Fruit fly (Drosophila melanogaster) whole organism, prepupa: ENCODE results near the gene CG3008.

Source experiments
- CG10631 ChIP-seq: fragments of 200-800 bp; sonication (Bioruptor generic); optimal IDR thresholded peaks from 2 replicates; lab custom pipeline; 2016; ENCODE audit warnings: missing biosample characterization, missing genetic modification characterization
- CG10669 ChIP-seq: fragments of 200-800 bp; sonication (Bioruptor generic); optimal IDR thresholded peaks from 3 replicates; lab custom pipeline; 2018; ENCODE audit warnings: missing biosample characterization, mild to moderate bottlenecking, missing genetic modification characterization, moderate library complexity
- CG11294 ChIP-seq: fragments of 200-800 bp; sonication (Bioruptor generic); IDR thresholded peaks from 2 replicates; pipeline ENCODE4 v1.3.6; 2022; ENCODE audit warnings: missing biosample characterization, missing genetic modification characterization
- CG11762 ChIP-seq: fragments of 200-800 bp; sonication (Bioruptor generic); optimal IDR thresholded peaks from 3 replicates; lab custom pipeline; 2016; ENCODE audit warnings: missing biosample characterization, missing genetic modification characterization; ENCODE audit not compliant: insufficient read depth
- CG15336 ChIP-seq: fragments of 200-800 bp; sonication (Bioruptor generic); IDR thresholded peaks from 2 replicates; pipeline ENCODE4 v1.3.6; 2022; ENCODE audit warnings: missing biosample characterization, missing genetic modification characterization
- CG16779 ChIP-seq: fragments of 200-800 bp; sonication (Bioruptor generic); optimal IDR thresholded peaks from 3 replicates; lab custom pipeline; 2017; ENCODE audit warnings: missing biosample characterization, mild to moderate bottlenecking, missing genetic modification characterization
- CG3032 ChIP-seq: fragments of 200-800 bp; optimal IDR thresholded peaks from 2 replicates; lab custom pipeline; 2019; ENCODE audit warnings: missing biosample characterization, mild to moderate bottlenecking, missing genetic modification characterization, moderate library complexity
- CG32006 ChIP-seq: fragments of 200-800 bp; sonication (Bioruptor generic); optimal IDR thresholded peaks from 3 replicates; lab custom pipeline; 2017; ENCODE audit warnings: missing biosample characterization, mild to moderate bottlenecking, missing genetic modification characterization
- CG3919 ChIP-seq: fragments of 200-800 bp; sonication (Bioruptor generic); optimal IDR thresholded peaks from 3 replicates; lab custom pipeline; 2016; ENCODE audit warnings: missing biosample characterization, missing genetic modification characterization
- CG4318 ChIP-seq: fragments of 200-800 bp; sonication (Bioruptor generic); optimal IDR thresholded peaks from 3 replicates; lab custom pipeline; 2017; ENCODE audit warnings: missing biosample characterization, mild to moderate bottlenecking, missing genetic modification characterization
- CG6808 ChIP-seq: fragments of 200-800 bp; sonication (Bioruptor generic); optimal IDR thresholded peaks from 3 replicates; lab custom pipeline; 2017; ENCODE audit warnings: missing biosample characterization, missing genetic modification characterization, mild to moderate bottlenecking, moderate library complexity, missing genetic modification reagents
- CG6854 ChIP-seq: fragments of 200-800 bp; sonication (Bioruptor generic); optimal IDR thresholded peaks from 2 replicates; lab custom pipeline; 2017; ENCODE audit warnings: missing biosample characterization, mild to moderate bottlenecking, missing genetic modification characterization
- CG7368 ChIP-seq: fragments of 200-800 bp; sonication (Bioruptor generic); optimal IDR thresholded peaks from 3 replicates; lab custom pipeline; 2016; ENCODE audit warnings: missing biosample characterization, missing genetic modification characterization
- CG8119 ChIP-seq: fragments of 200-800 bp; sonication (Bioruptor generic); IDR thresholded peaks from 3 replicates; pipeline ENCODE4 v1.3.6; 2022; ENCODE audit warnings: missing biosample characterization, missing genetic modification characterization
- CG8319 ChIP-seq: fragments of 200-800 bp; sonication (Bioruptor generic); optimal IDR thresholded peaks from 3 replicates; lab custom pipeline; 2016; ENCODE audit warnings: missing biosample characterization, missing genetic modification characterization
- CG8632 ChIP-seq: fragments of 200-800 bp; sonication (Bioruptor generic); optimal IDR thresholded peaks from 3 replicates; lab custom pipeline; 2016; ENCODE audit warnings: missing biosample characterization, missing genetic modification characterization
- CG9139 ChIP-seq: fragments of 200-800 bp; sonication (Bioruptor generic); optimal IDR thresholded peaks from 3 replicates; lab custom pipeline; 2017; ENCODE audit warnings: missing biosample characterization, mild to moderate bottlenecking, missing genetic modification characterization
- Eip75B ChIP-seq: fragments of 200-800 bp; sonication (Bioruptor generic); optimal IDR thresholded peaks from 3 replicates; lab custom pipeline; 2016; ENCODE audit warnings: missing biosample characterization, missing genetic modification characterization
- Eip93F ChIP-seq: fragments of 200-800 bp; sonication (Bioruptor generic); optimal IDR thresholded peaks from 2 replicates; lab custom pipeline; 2016; ENCODE audit warnings: missing biosample characterization, mild to moderate bottlenecking, missing genetic modification characterization
- Ets21C ChIP-seq: fragments of 200-800 bp; sonication (Bioruptor generic); optimal IDR thresholded peaks from 3 replicates; lab custom pipeline; 2016; ENCODE audit warnings: missing biosample characterization, missing genetic modification characterization
- Gug ChIP-seq: fragments of 200-800 bp; sonication (Bioruptor generic); IDR thresholded peaks from 2 replicates; pipeline ENCODE4 v1.3.6; 2022; ENCODE audit warnings: missing biosample characterization, missing genetic modification characterization
- Hr38 ChIP-seq: sonication (Bioruptor generic); optimal IDR thresholded peaks from 2 replicates; lab custom pipeline; 2016; ENCODE audit warnings: missing biosample characterization, missing genetic modification characterization
- Hr39 ChIP-seq: fragments of 200-800 bp; sonication (Bioruptor generic); optimal IDR thresholded peaks from 2 replicates; lab custom pipeline; 2016; ENCODE audit warnings: missing biosample characterization, missing genetic modification characterization
- Hr4 ChIP-seq: fragments of 200-800 bp; sonication (Bioruptor generic); optimal IDR thresholded peaks from 3 replicates; lab custom pipeline; 2016; ENCODE audit warnings: missing biosample characterization, missing genetic modification characterization
- Met ChIP-seq: fragments of 200-800 bp; sonication (Bioruptor generic); optimal IDR thresholded peaks from 3 replicates; lab custom pipeline; 2016; ENCODE audit warnings: missing biosample characterization, missing genetic modification characterization
- OdsH ChIP-seq: fragments of 200-800 bp; sonication (Bioruptor generic); optimal IDR thresholded peaks from 3 replicates; lab custom pipeline; 2016; ENCODE audit warnings: missing biosample characterization, missing genetic modification characterization
- Smox ChIP-seq: fragments of 200-800 bp; sonication (Bioruptor generic); optimal IDR thresholded peaks from 3 replicates; lab custom pipeline; 2016; ENCODE audit warnings: missing biosample characterization, missing genetic modification characterization
- Sox102F ChIP-seq: fragments of 200-800 bp; sonication (Bioruptor generic); optimal IDR thresholded peaks from 2 replicates; lab custom pipeline; 2016; ENCODE audit warnings: missing biosample characterization, mild to moderate bottlenecking, missing genetic modification characterization
- Sox14 ChIP-seq: fragments of 200-800 bp; sonication (Bioruptor generic); optimal IDR thresholded peaks from 3 replicates; lab custom pipeline; 2016; ENCODE audit warnings: missing biosample characterization, missing genetic modification characterization
- Sox15 ChIP-seq: fragments of 200-800 bp; sonication (Bioruptor generic); optimal IDR thresholded peaks from 3 replicates; lab custom pipeline; 2016; ENCODE audit warnings: missing biosample characterization, missing genetic modification characterization
- achi ChIP-seq: fragments of 200-800 bp; sonication (Bioruptor generic); optimal IDR thresholded peaks from 3 replicates; lab custom pipeline; 2016; ENCODE audit warnings: missing biosample characterization, missing genetic modification characterization
- acj6 ChIP-seq: fragments of 200-800 bp; sonication (Bioruptor generic); optimal IDR thresholded peaks from 3 replicates; lab custom pipeline; 2016; ENCODE audit warnings: missing biosample characterization, missing genetic modification characterization
- dac ChIP-seq: fragments of 200-800 bp; sonication (Bioruptor generic); optimal IDR thresholded peaks from 2 replicates; lab custom pipeline; 2017; ENCODE audit warnings: missing biosample characterization, mild to moderate bottlenecking, missing genetic modification characterization
- dsx ChIP-seq: fragments of 200-800 bp; optimal IDR thresholded peaks from 3 replicates; lab custom pipeline; 2019; ENCODE audit warnings: missing biosample characterization, mild to moderate bottlenecking, missing genetic modification characterization, moderate library complexity; ENCODE audit not compliant: poor library complexity, severe bottlenecking
- eg ChIP-seq: fragments of 200-800 bp; sonication (Bioruptor generic); IDR thresholded peaks from 3 replicates; pipeline ENCODE4 v1.3.6; 2022; ENCODE audit warnings: missing biosample characterization, missing genetic modification characterization
- esn ChIP-seq: fragments of 200-800 bp; sonication (Bioruptor generic); optimal IDR thresholded peaks from 2 replicates; lab custom pipeline; 2016; ENCODE audit warnings: missing biosample characterization, mild to moderate bottlenecking, missing genetic modification characterization, moderate library complexity
- fd59A ChIP-seq: fragments of 200-800 bp; sonication (Bioruptor generic); optimal IDR thresholded peaks from 2 replicates; lab custom pipeline; 2017; ENCODE audit warnings: missing biosample characterization, mild to moderate bottlenecking, missing genetic modification characterization, missing genetic modification reagents
- fd85E ChIP-seq: fragments of 200-800 bp; sonication (Bioruptor generic); optimal IDR thresholded peaks from 3 replicates; lab custom pipeline; 2016; ENCODE audit warnings: missing biosample characterization, missing genetic modification characterization
- fkh ChIP-seq: fragments of 200-800 bp; sonication (Bioruptor generic); optimal IDR thresholded peaks from 3 replicates; lab custom pipeline; 2017; ENCODE audit warnings: missing biosample characterization, mild to moderate bottlenecking, missing genetic modification characterization, moderate library complexity
- lz ChIP-seq: fragments of 200-800 bp; sonication (Bioruptor generic); optimal IDR thresholded peaks from 3 replicates; lab custom pipeline; 2016; ENCODE audit warnings: missing biosample characterization, missing genetic modification characterization
- net ChIP-seq: fragments of 200-800 bp; sonication (Bioruptor generic); optimal IDR thresholded peaks from 3 replicates; lab custom pipeline; 2016; ENCODE audit warnings: missing biosample characterization, missing genetic modification characterization
- pdm3 ChIP-seq: fragments of 200-800 bp; sonication (Bioruptor generic); optimal IDR thresholded peaks from 3 replicates; lab custom pipeline; 2016; ENCODE audit warnings: missing biosample characterization, missing genetic modification characterization
- spab ChIP-seq: fragments of 200-800 bp; sonication (Bioruptor generic); optimal IDR thresholded peaks from 2 replicates; lab custom pipeline; 2017; ENCODE audit warnings: missing biosample characterization, mild to moderate bottlenecking, missing genetic modification characterization, missing genetic modification reagents
- svp ChIP-seq: fragments of 200-800 bp; sonication (Bioruptor generic); peaks from one replicate; lab custom pipeline; 2016; ENCODE audit warnings: missing biosample characterization, missing genetic modification characterization
- topi ChIP-seq: fragments of 200-800 bp; sonication (Bioruptor generic); optimal IDR thresholded peaks from 3 replicates; lab custom pipeline; 2016; ENCODE audit warnings: missing biosample characterization, missing genetic modification characterization
- vri ChIP-seq: fragments of 200-800 bp; sonication (Bioruptor generic); optimal IDR thresholded peaks from 3 replicates; lab custom pipeline; 2016; ENCODE audit warnings: missing biosample characterization, mild to moderate bottlenecking, missing genetic modification characterization

CG3008 gene

dm6 chr2L:4887382-4888219, 4.5 kb downstream of the CG3008 start (continued):
- peak; percentile 89 for TF ChIP-seq CG9139 (GFP tag; lab: Kevin White, UChicago)
- TF ChIP-seq Hr38 (GFP tag; lab: Kevin White, UChicago), result no peak
- TF ChIP-seq Gug (GFP tag; lab: Robert Waterston, UW), result peak; percentile 94
- TF ChIP-seq CG11762 (GFP tag; lab: Kevin White, UChicago), result peak; percentile 92
- peak; percentile 80 for TF ChIP-seq Ets21C
- TF ChIP-seq acj6 (GFP tag; lab: Kevin White, UChicago), result peak; percentile 94
- peak; percentile 83 for TF ChIP-seq dac (GFP tag; lab: Kevin White, UChicago)
- TF ChIP-seq dsx (GFP tag; lab: Kevin White, UChicago), result peak; percentile 95
- peak; percentile 86 for TF ChIP-seq Sox15 (GFP tag; lab: Kevin White, UChicago)
- peak; percentile 89 for TF ChIP-seq CG8632 (GFP tag; lab: Kevin White, UChicago)
- TF ChIP-seq CG7368 (GFP tag; lab: Kevin White, UChicago), result peak; percentile 85
- TF ChIP-seq Eip93F (GFP tag; lab: Kevin White, UChicago), result peak; percentile 39
- peak; percentile 77 for TF ChIP-seq vri
- TF ChIP-seq CG10631, result peak; percentile 94
- peak; percentile 89 for TF ChIP-seq topi (GFP tag; lab: Kevin White, UChicago)
- TF ChIP-seq Hr39 (GFP tag; lab: Kevin White, UChicago), result peak; percentile 85
- peak; percentile 84 for TF ChIP-seq Eip75B (GFP tag; lab: Kevin White, UChicago)
- peak; percentile 89 for TF ChIP-seq CG8319 (GFP tag; lab: Kevin White, UChicago)
- peak; percentile 54 for TF ChIP-seq fd85E (GFP tag; lab: Kevin White, UChicago)

DNA sequence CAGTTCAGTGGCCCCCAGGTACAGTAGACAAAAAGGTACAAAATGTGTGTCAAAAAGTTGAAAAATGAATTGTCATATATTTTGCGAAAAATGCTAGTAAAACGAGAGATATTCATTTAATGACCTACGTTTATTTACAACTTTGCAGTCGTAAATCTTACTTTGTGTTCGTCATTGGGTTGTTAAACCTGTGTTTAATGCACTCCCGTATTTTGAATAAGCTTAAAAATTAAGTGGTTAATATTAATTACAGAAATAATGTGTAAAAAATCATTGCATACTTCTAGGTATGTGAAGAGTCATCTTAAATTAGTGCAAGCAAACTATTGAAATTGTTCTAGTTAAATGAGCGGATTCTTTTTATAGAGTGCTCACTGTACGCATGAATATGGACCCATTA, 5.4 kb downstream of the CG3008 start:
- TF ChIP-seq eg (GFP tag; lab: Robert Waterston, UW) (no peak), Sox102F (no peak), CG3032 (tag; lab: Kevin White, UChicago) (peak; percentile 48), CG11294 (GFP tag; lab: Robert Waterston, UW) (no peak), Met (GFP tag; lab: Kevin White, UChicago) (peak; percentile 24), CG11762 (GFP tag; lab: Kevin White, UChicago) (no peak), Smox (no peak), lz (GFP tag; lab: Kevin White, UChicago) (no peak), CG32006 (peak; percentile 16), Eip93F (GFP tag; lab: Kevin White, UChicago) (no peak), CG6808 (GFP tag; lab: Kevin White, UChicago) (peak; percentile 37), CG16779 (tag; lab: Kevin White, UChicago) (no peak), fkh (GFP tag; lab: Kevin White, UChicago) (no peak), CG10631 (peak; percentile 44), spab (peak; percentile 25), dsx (GFP tag; lab: Kevin White, UChicago) (no peak), CG7368 (GFP tag; lab: Kevin White, UChicago) (no peak), CG9139 (GFP tag; lab: Kevin White, UChicago) (no peak), Gug (GFP tag; lab: Robert Waterston, UW) (no peak), Eip75B (GFP tag; lab: Kevin White, UChicago) (no peak), Hr4 (GFP tag; lab: Kevin White, UChicago) (peak; percentile 25), fd59A (GFP tag; lab: Kevin White, UChicago) (peak; percentile 12), CG8119 (GFP tag; lab: Robert Waterston, UW) (no peak), CG10669 (GFP tag; lab: Kevin White, UChicago) (peak; percentile 25), Ets21C (no peak), fd85E (GFP tag; lab: Kevin White, UChicago) (no peak), CG4318 (GFP tag; lab: Kevin White, UChicago) (no peak), Sox15 (GFP tag; lab: Kevin White, UChicago) (no peak), topi (GFP tag; lab: Kevin White, UChicago) (peak; percentile 8), svp (GFP tag; lab: Kevin White, UChicago) (no peak), OdsH (GFP tag; lab: Kevin White, UChicago) (peak; percentile 30), esn (no peak), CG6854 (no peak), achi (GFP tag; lab: Kevin White, UChicago) (no peak), Sox14 (GFP tag; lab: Kevin White, UChicago) (peak; percentile 7), CG15336 (GFP tag; lab: Robert Waterston, UW) (no peak), pdm3 (no peak), CG3919 (GFP tag; lab: Kevin White, UChicago) (no peak), net (GFP tag; lab: Kevin White, UChicago) (no peak)
